Comparison of ENCODE assay signal across 1 fruit fly cellular context in the genomic region with DNA sequence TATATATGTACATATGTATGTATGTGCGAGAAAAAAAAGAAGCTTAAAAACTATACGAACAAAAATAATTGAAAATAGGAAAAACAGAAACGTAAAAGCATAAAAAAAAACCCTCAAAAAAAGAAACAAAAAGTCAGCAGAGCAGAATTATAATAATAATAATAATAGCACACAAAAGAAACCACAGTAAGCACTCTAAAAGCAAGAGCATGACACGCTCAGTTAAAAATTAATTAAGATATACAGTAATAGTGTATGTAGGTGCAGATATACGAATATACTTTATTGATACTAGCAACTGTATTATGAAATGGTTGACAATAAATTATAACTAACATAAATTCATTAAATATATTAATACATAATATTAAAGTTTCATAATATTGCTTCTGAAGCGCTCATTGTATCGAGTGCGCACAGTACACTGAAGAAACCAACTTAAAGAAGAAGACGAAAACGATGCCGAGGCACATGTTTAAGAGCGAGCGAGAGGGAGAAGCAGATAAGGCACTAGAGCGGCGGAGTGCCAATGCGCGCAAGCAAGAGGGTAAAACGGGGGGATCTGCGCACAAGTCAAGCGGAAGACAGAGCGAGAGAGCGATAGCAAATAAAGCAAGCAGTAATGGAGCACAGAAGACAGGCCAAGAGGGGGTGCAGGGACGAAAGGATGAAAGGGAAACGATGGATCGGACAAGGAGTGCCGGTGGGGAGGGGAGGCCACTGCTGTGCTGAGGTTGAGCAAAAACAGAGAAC.
TF ChIP-seq lines count a peak whose summit lies in the region.

No protein-coding gene starts in this region.

TF ChIP-seq in whole organism, embryonic, 481 proteins besides CTCF, POLR2A, EP300 and RAD21 (continued from another document and continues in another):
- TF ChIP-seq sd (tag; optimal IDR thresholded peaks at IDR 0.05; lab: Kevin White, UChicago) (peak; percentile 68), CG4854 (GFP tag; optimal IDR thresholded peaks at IDR 0.05; lab: Kevin White, UChicago) (no peak), CG6175 (GFP tag; IDR thresholded peaks at IDR 0.05; lab: Robert Waterston, UW) (peak; percentile 57; the same call in 1 of the 3 replicates), CG9609 (GFP tag; optimal IDR thresholded peaks at IDR 0.05; lab: Kevin White, UChicago) (no peak), Hand (GFP tag; optimal IDR thresholded peaks at IDR 0.05; lab: Kevin White, UChicago) (peak; percentile 92), Med (GFP tag; lab: Kevin White, UChicago) (no peak), sens (GFP tag; lab: Kevin White, UChicago) (no peak), CG8944 (GFP tag; optimal IDR thresholded peaks at IDR 0.05; lab: Kevin White, UChicago) (no peak), unc-4 (GFP tag; IDR thresholded peaks at IDR 0.05; lab: Robert Waterston, UW; ENCODE audit: partially characterized antibody) (no peak), dysf (GFP tag; IDR thresholded peaks at IDR 0.05; lab: Robert Waterston, UW) (peak; percentile 94; the same call in 2 of the 3 replicates), CkIIα-i1 (GFP tag; IDR thresholded peaks at IDR 0.05; lab: Robert Waterston, UW) (no peak), CG1529 (GFP tag; optimal IDR thresholded peaks at IDR 0.05; lab: Kevin White, UChicago) (peak; percentile 43), Stat92E (GFP tag; optimal IDR thresholded peaks at IDR 0.05; lab: Kevin White, UChicago) (no peak), CG17912 (GFP tag; optimal IDR thresholded peaks at IDR 0.05; lab: Kevin White, UChicago) (peak; percentile 80), NC2β (GFP tag; optimal IDR thresholded peaks at IDR 0.05; lab: Kevin White, UChicago) (no peak), pita (GFP tag; optimal IDR thresholded peaks at IDR 0.05; lab: Kevin White, UChicago) (no peak), CG1792 (GFP tag; optimal IDR thresholded peaks at IDR 0.05; lab: Kevin White, UChicago) (no peak), Aef1 (GFP tag; IDR thresholded peaks at IDR 0.05; lab: Robert Waterston, UW) (peak; percentile 87), C15 (GFP tag; IDR thresholded peaks at IDR 0.05; lab: Robert Waterston, UW) (peak; percentile 21; the same call in 1 of the 3 replicates), ems (GFP tag; optimal IDR thresholded peaks at IDR 0.05; lab: Kevin White, UChicago) (no peak), Opbp (GFP tag; IDR thresholded peaks at IDR 0.05; lab: Robert Waterston, UW; ENCODE audit: partially characterized antibody) (no peak), cad (GFP tag; optimal IDR thresholded peaks at IDR 0.05; lab: Kevin White, UChicago) (no peak), cas (GFP tag; IDR thresholded peaks at IDR 0.05; lab: Robert Waterston, UW) (peak; percentile 57; the same call in 1 of the 2 replicates), CG2199 (GFP tag; IDR thresholded peaks at IDR 0.05; lab: Robert Waterston, UW) (no peak; the same call in none of the 3 replicates), CG7928 (GFP tag; optimal IDR thresholded peaks at IDR 0.05; lab: Kevin White, UChicago) (peak; percentile 36), CG31441 (GFP tag; IDR thresholded peaks at IDR 0.05; lab: Robert Waterston, UW) (peak; percentile 82; the same call in 1 of the 2 replicates), CG30020 (tag; optimal IDR thresholded peaks at IDR 0.05; lab: Kevin White, UChicago) (peak; percentile 56), CoRest (tag; optimal IDR thresholded peaks at IDR 0.05; lab: Kevin White, UChicago) (peak; percentile 96), Dll (GFP tag; IDR thresholded peaks at IDR 0.05; lab: Robert Waterston, UW; ENCODE audit: partially characterized antibody) (no peak), Nf-YB (GFP tag; optimal IDR thresholded peaks at IDR 0.05; lab: Kevin White, UChicago) (peak; percentile 70), CG11398 (GFP tag; optimal IDR thresholded peaks at IDR 0.05; lab: Kevin White, UChicago) (no peak), CG10147 (GFP tag; optimal IDR thresholded peaks at IDR 0.05; lab: Kevin White, UChicago) (peak; percentile 81), CG9797 (GFP tag; optimal IDR thresholded peaks at IDR 0.05; lab: Kevin White, UChicago) (no peak), hkb (optimal IDR thresholded peaks at IDR 0.05; lab: Kevin White, UChicago) (no peak), hkb (GFP tag; IDR thresholded peaks at IDR 0.05; lab: Robert Waterston, UW) (peak; percentile 80), fd64A (GFP tag; optimal IDR thresholded peaks at IDR 0.05; lab: Kevin White, UChicago) (no peak), odd (GFP tag; optimal IDR thresholded peaks at IDR 0.05; lab: Kevin White, UChicago) (peak; percentile 70), gro (GFP tag; optimal IDR thresholded peaks at IDR 0.05; lab: Kevin White, UChicago) (no peak), tna (GFP tag; IDR thresholded peaks at IDR 0.05; lab: Robert Waterston, UW; ENCODE audit: partially characterized antibody) (no peak), ac (GFP tag; optimal IDR thresholded peaks at IDR 0.05; lab: Kevin White, UChicago) (peak; percentile 32), dati (GFP tag; IDR thresholded peaks at IDR 0.05; lab: Robert Waterston, UW) (peak; percentile 39; the same call in 1 of the 2 replicates), CG13775 (GFP tag; optimal IDR thresholded peaks at IDR 0.05; lab: Kevin White, UChicago) (peak; percentile 82), Fer1 (GFP tag; optimal IDR thresholded peaks at IDR 0.05; lab: Kevin White, UChicago) (peak; percentile 92), hbn (GFP tag; IDR thresholded peaks at IDR 0.05; lab: Robert Waterston, UW; ENCODE audit: partially characterized antibody) (no peak), chn (GFP tag; optimal IDR thresholded peaks at IDR 0.05; lab: Kevin White, UChicago) (no peak), rib (GFP tag; IDR thresholded peaks at IDR 0.05; lab: Robert Waterston, UW) (peak; percentile 84; the same call in 1 of the 2 replicates), lmd (GFP tag; IDR thresholded peaks at IDR 0.05; lab: Robert Waterston, UW) (peak; percentile 92), klu (GFP tag; IDR thresholded peaks at IDR 0.05; lab: Robert Waterston, UW) (peak; percentile 87), fu2 (GFP tag; optimal IDR thresholded peaks at IDR 0.05; lab: Kevin White, UChicago) (no peak), Gug (GFP tag; IDR thresholded peaks at IDR 0.05; lab: Robert Waterston, UW) (peak; percentile 60; the same call in 3 of the 4 replicates), dmrt11E (tag; optimal IDR thresholded peaks at IDR 0.05; lab: Kevin White, UChicago) (peak; percentile 82), oc (tag; optimal IDR thresholded peaks at IDR 0.05; lab: Kevin White, UChicago) (peak; percentile 88), CG17568 (GFP tag; optimal IDR thresholded peaks at IDR 0.05; lab: Kevin White, UChicago) (peak; percentile 78), CG13894 (tag; optimal IDR thresholded peaks at IDR 0.05; lab: Kevin White, UChicago) (peak; percentile 93), Abd-B (GFP tag; optimal IDR thresholded peaks at IDR 0.05; lab: Kevin White, UChicago) (peak; percentile 87), Camta (GFP tag; optimal IDR thresholded peaks at IDR 0.05; lab: Kevin White, UChicago) (no peak), CG2889 (GFP tag; IDR thresholded peaks at IDR 0.05; lab: Robert Waterston, UW) (peak; percentile 75), CG31224 (GFP tag; IDR thresholded peaks at IDR 0.05; lab: Robert Waterston, UW) (peak; percentile 78), CG2875 (GFP tag; optimal IDR thresholded peaks at IDR 0.05; lab: Kevin White, UChicago) (peak; percentile 35), Adf1 (GFP tag; IDR thresholded peaks at IDR 0.05; lab: Robert Waterston, UW) (peak; percentile 84; the same call in 1 of the 2 replicates), CG4282 (GFP tag; optimal IDR thresholded peaks at IDR 0.05; lab: Kevin White, UChicago) (no peak), hb (GFP tag; IDR thresholded peaks at IDR 0.05; lab: Robert Waterston, UW; ENCODE audit: partially characterized antibody) (no peak), CG2678 (tag; optimal IDR thresholded peaks at IDR 0.05; lab: Kevin White, UChicago) (peak; percentile 97), CG8281 (tag; optimal IDR thresholded peaks at IDR 0.05; lab: Kevin White, UChicago) (peak; percentile 78), CG14860 (GFP tag; IDR thresholded peaks at IDR 0.05; lab: Robert Waterston, UW; ENCODE audit: partially characterized antibody) (no peak), ERR (GFP tag; optimal IDR thresholded peaks at IDR 0.05; lab: Kevin White, UChicago) (no peak), CG7372 (GFP tag; IDR thresholded peaks at IDR 0.05; lab: Robert Waterston, UW) (peak; percentile 84), Rfx (GFP tag; IDR thresholded peaks at IDR 0.05; lab: Robert Waterston, UW) (peak; percentile 91), dimm (GFP tag; IDR thresholded peaks at IDR 0.05; lab: Robert Waterston, UW) (peak; percentile 71), her (GFP tag; optimal IDR thresholded peaks at IDR 0.05; lab: Kevin White, UChicago) (no peak), CG14441 (GFP tag; IDR thresholded peaks at IDR 0.05; lab: Robert Waterston, UW) (peak; percentile 82), Neu2 (GFP tag; optimal IDR thresholded peaks at IDR 0.05; lab: Kevin White, UChicago; ENCODE audit: borderline replicate concordance) (no peak), exex (tag; optimal IDR thresholded peaks at IDR 0.05; lab: Kevin White, UChicago) (peak; percentile 82), bigmax (GFP tag; optimal IDR thresholded peaks at IDR 0.05; lab: Kevin White, UChicago) (no peak), CG14965 (GFP tag; optimal IDR thresholded peaks at IDR 0.05; lab: Kevin White, UChicago; ENCODE audit: borderline replicate concordance) (no peak), Gsc (GFP tag; IDR thresholded peaks at IDR 0.05; lab: Robert Waterston, UW) (no peak), CG7556 (GFP tag; optimal IDR thresholded peaks at IDR 0.05; lab: Kevin White, UChicago) (peak; percentile 41), CG18764 (GFP tag; optimal IDR thresholded peaks at IDR 0.05; lab: Kevin White, UChicago) (peak; percentile 66), Asciz (GFP tag; optimal IDR thresholded peaks at IDR 0.05; lab: Kevin White, UChicago) (peak; percentile 82), NFAT (GFP tag; IDR thresholded peaks at IDR 0.05; lab: Robert Waterston, UW) (peak; percentile 65; the same call in 1 of the 2 replicates), CG1024 (GFP tag; IDR thresholded peaks at IDR 0.05; lab: Robert Waterston, UW) (peak; percentile 55; the same call in 1 of the 2 replicates), CG12744 (GFP tag; optimal IDR thresholded peaks at IDR 0.05; lab: Kevin White, UChicago) (no peak), org-1 (GFP tag; optimal IDR thresholded peaks at IDR 0.05; lab: Kevin White, UChicago) (peak; percentile 68), ap (GFP tag; IDR thresholded peaks at IDR 0.05; lab: Robert Waterston, UW) (peak; percentile 57), CG1647 (GFP tag; optimal IDR thresholded peaks at IDR 0.05; lab: Kevin White, UChicago) (no peak), CG18476 (GFP tag; optimal IDR thresholded peaks at IDR 0.05; lab: Kevin White, UChicago) (no peak), CG11456 (GFP tag; IDR thresholded peaks at IDR 0.05; lab: Robert Waterston, UW) (peak; percentile 84), CG43689 (GFP tag; IDR thresholded peaks at IDR 0.05; lab: Robert Waterston, UW) (peak; percentile 50), CG14014 (GFP tag; IDR thresholded peaks at IDR 0.05; lab: Robert Waterston, UW) (peak; percentile 89), ham (GFP tag; IDR thresholded peaks at IDR 0.05; lab: Robert Waterston, UW) (peak; percentile 67; the same call in 1 of the 2 replicates), CG16863 (GFP tag; optimal IDR thresholded peaks at IDR 0.05; lab: Kevin White, UChicago) (no peak), fru (optimal IDR thresholded peaks at IDR 0.05; lab: Kevin White, UChicago) (no peak), wek (GFP tag; optimal IDR thresholded peaks at IDR 0.05; lab: Kevin White, UChicago) (peak; percentile 4), CG13287 (GFP tag; IDR thresholded peaks at IDR 0.05; lab: Robert Waterston, UW; ENCODE audit: partially characterized antibody) (no peak), CG14667 (GFP tag; IDR thresholded peaks at IDR 0.05; lab: Robert Waterston, UW) (peak; percentile 85), CG6765 (GFP tag; optimal IDR thresholded peaks at IDR 0.05; lab: Kevin White, UChicago) (peak; percentile 77), H2.0 (GFP tag; IDR thresholded peaks at IDR 0.05; lab: Robert Waterston, UW) (peak; percentile 75; the same call in 1 of the 2 replicates), Sry-β (GFP tag; optimal IDR thresholded peaks at IDR 0.05; lab: Kevin White, UChicago) (no peak), CG6854 (GFP tag; optimal IDR thresholded peaks at IDR 0.05; lab: Kevin White, UChicago) (peak; percentile 84), mam (GFP tag; optimal IDR thresholded peaks at IDR 0.05; lab: Kevin White, UChicago) (no peak), bab2 (GFP tag; optimal IDR thresholded peaks at IDR 0.05; lab: Kevin White, UChicago) (no peak), crol (GFP tag; IDR thresholded peaks at IDR 0.05; lab: Robert Waterston, UW) (peak; percentile 100), Antp (GFP tag; optimal IDR thresholded peaks at IDR 0.05; lab: Kevin White, UChicago) (no peak), CG4707 (GFP tag; optimal IDR thresholded peaks at IDR 0.05; lab: Kevin White, UChicago) (peak; percentile 73), CG10321 (GFP tag; IDR thresholded peaks at IDR 0.05; lab: Robert Waterston, UW) (peak; percentile 41; the same call in 1 of the 2 replicates), Sox102F (GFP tag; optimal IDR thresholded peaks at IDR 0.05; lab: Kevin White, UChicago) (peak; percentile 92), pros (GFP tag; optimal IDR thresholded peaks at IDR 0.05; lab: Kevin White, UChicago) (peak; percentile 99), grn (GFP tag; optimal IDR thresholded peaks at IDR 0.05; lab: Kevin White, UChicago) (no peak), Mad (GFP tag; optimal IDR thresholded peaks at IDR 0.05; lab: Kevin White, UChicago) (no peak), onecut (GFP tag; IDR thresholded peaks at IDR 0.05; lab: Robert Waterston, UW) (peak; percentile 58), twi (tag; optimal IDR thresholded peaks at IDR 0.05; lab: Kevin White, UChicago) (peak; percentile 80), CG12155 (GFP tag; optimal IDR thresholded peaks at IDR 0.05; lab: Kevin White, UChicago) (peak; percentile 74), Atf3 (GFP tag; optimal IDR thresholded peaks at IDR 0.05; lab: Kevin White, UChicago) (no peak), Bdp1 (GFP tag; optimal IDR thresholded peaks at IDR 0.05; lab: Kevin White, UChicago) (no peak), HLH4C (GFP tag; IDR thresholded peaks at IDR 0.05; lab: Robert Waterston, UW; ENCODE audit: partially characterized antibody) (no peak), D19A (tag; optimal IDR thresholded peaks at IDR 0.05; lab: Kevin White, UChicago) (peak; percentile 88), CG18262 (tag; optimal IDR thresholded peaks at IDR 0.05; lab: Kevin White, UChicago) (peak; percentile 90), caup (GFP tag; optimal IDR thresholded peaks at IDR 0.05; lab: Kevin White, UChicago; ENCODE audit: severe bottlenecking) (peak; percentile 80), Meics (GFP tag; optimal IDR thresholded peaks at IDR 0.05; lab: Kevin White, UChicago) (peak; percentile 92), CG4360 (GFP tag; IDR thresholded peaks at IDR 0.05; lab: Robert Waterston, UW) (no peak), sisA (GFP tag; IDR thresholded peaks at IDR 0.05; lab: Robert Waterston, UW) (peak; percentile 90)
